Worm (Caenorhabditis elegans): ENCODE data around the gene Y54G2A.13.

DNA sequence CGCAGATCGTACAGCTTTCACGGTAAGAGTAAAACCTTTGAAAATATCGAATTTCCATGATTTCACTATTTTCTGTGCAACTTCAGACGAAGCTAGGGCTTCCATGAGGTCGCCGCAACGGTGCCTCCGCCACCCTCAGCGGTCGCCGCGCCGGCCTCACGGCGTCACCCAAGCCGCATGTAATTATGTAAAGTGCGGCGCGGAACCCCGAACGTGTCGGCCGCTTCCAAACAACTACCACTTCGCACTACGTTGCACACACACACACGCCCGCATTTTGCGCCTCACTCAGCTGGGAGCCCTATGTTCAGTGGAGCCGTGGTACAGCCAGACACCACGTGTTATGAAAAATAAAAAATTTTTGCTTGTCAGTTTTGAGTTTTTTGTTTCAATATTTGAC, 2.5 kb downstream of the Y54G2A.13 start:
- TF ChIP-seq elt-3 (tag; optimal IDR thresholded peaks at IDR 0.05), result no peak
- no peak for TF ChIP-seq aly-2 (tag; optimal IDR thresholded peaks at IDR 0.05)
- no peak for TF ChIP-seq unc-62 (GFP tag; optimal IDR thresholded peaks at IDR 0.05)
- no peak for TF ChIP-seq ceh-82 (tag; optimal IDR thresholded peaks at IDR 0.05)
- TF ChIP-seq fos-1 (tag; optimal IDR thresholded peaks at IDR 0.05), result no peak
- TF ChIP-seq lin-39 (tag; optimal IDR thresholded peaks at IDR 0.05), result no peak
- no peak for TF ChIP-seq ztf-11 (tag; optimal IDR thresholded peaks at IDR 0.05)
- TF ChIP-seq fkh-10 (GFP tag; optimal IDR thresholded peaks at IDR 0.05), result no peak
- no peak for TF ChIP-seq nhr-71 (tag; optimal IDR thresholded peaks at IDR 0.05)
- TF ChIP-seq nhr-28 (tag; optimal IDR thresholded peaks at IDR 0.05), result no peak
- TF ChIP-seq lir-3 (tag; optimal IDR thresholded peaks at IDR 0.05; ENCODE audit: poor library complexity), result no peak
- TF ChIP-seq ceh-63 (GFP tag; optimal IDR thresholded peaks at IDR 0.05), result no peak
- TF ChIP-seq mdl-1 (tag; optimal IDR thresholded peaks at IDR 0.05), result no peak
- no peak for TF ChIP-seq nhr-12 (tag; optimal IDR thresholded peaks at IDR 0.05)

Measured in whole organism, L1 larva.